Worm (Caenorhabditis elegans) whole organism, early embryonic: Measurements from ENCODE around the gene tag-52.

Source experiments
- B0310.2 ChIP-seq: sonication (generic microtip); optimal IDR thresholded peaks from 2 replicates; lab custom pipeline; 2016; ENCODE audit warnings: mild to moderate bottlenecking, missing genetic modification characterization, missing compliant biosample characterization
- ama-1 ChIP-seq: fragments of 150-350 bp; optimal IDR thresholded peaks from 2 replicates; lab custom pipeline; 2014
- flt-1 ChIP-seq: fragments of 200-800 bp; sonication (Bioruptor generic); IDR thresholded peaks from 2 replicates; pipeline ENCODE4 v1.3.6; 2022; ENCODE audit warnings: missing genetic modification characterization, missing compliant biosample characterization

ce11 chrX:3711581-3712101, 33.3 kb upstream of the tag-52 start:
- TF ChIP-seq B0310.2 (tag; lab: Kevin White, UChicago) (no peak), ama-1 (no peak), flt-1 (GFP tag; lab: Robert Waterston, UW) (no peak)
